Worm (Caenorhabditis elegans): ENCODE measurements around the gene D2062.1.
"Not testable (repeated sequence)": the region's sequence is repeated elsewhere in the genome, so short reads cannot be mapped to it uniquely, and the experiment has no call there.

The D2062.1 gene

ce11 chrII:2649539-2649938 is 18.3 kb downstream of the D2062.1 start, which contains the start of the genes F22E5.13 and F22E5.6:
F22E5.13 (minus strand) TSS chrII:2649639.
F22E5.6 (plus strand) TSS chrII:2649835.
- no peak for TF ChIP-seq dao-5 (tag; optimal IDR thresholded peaks at IDR 0.05)
- TF ChIP-seq him-1 (tag; optimal IDR thresholded peaks at IDR 0.05), result no peak
- no peak for TF ChIP-seq W03F9.2 (tag; optimal IDR thresholded peaks at IDR 0.05)

ce11 chrII:2656606-2657005 is 25.3 kb downstream of the D2062.1 start, which contains the start of gene sri-47:
sri-47 (plus strand) TSS chrII:2656906.
- TF ChIP-seq him-1 (tag; optimal IDR thresholded peaks at IDR 0.05), result no peak
- TF ChIP-seq W03F9.2 (tag; optimal IDR thresholded peaks at IDR 0.05), result no peak
- TF ChIP-seq dao-5 (tag; optimal IDR thresholded peaks at IDR 0.05), result no peak

DNA sequence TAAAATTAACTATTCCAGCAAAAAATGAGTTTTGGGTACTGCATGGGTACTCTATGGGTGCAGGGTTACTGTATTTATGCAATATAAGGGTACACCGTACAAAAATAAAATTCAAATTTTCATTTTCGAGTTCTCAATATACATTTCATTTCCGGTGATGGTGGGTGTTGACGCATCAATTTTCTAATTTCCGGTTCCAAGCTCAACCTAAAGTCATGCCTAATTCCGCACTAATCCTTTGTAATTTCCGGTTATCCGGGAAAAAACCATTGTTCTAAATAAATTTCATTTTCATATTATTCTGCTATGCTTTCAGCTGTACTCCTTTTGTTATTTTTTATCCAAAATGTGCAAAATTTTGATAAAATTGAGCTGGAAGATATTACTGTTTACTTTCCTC is 28.1 kb downstream of the D2062.1 start, which contains the start of gene gcy-21:
Gene gcy-21, plus strand, starts transcription at position 301 of the 400 bp plus-strand sequence.
- TF ChIP-seq W03F9.2 (tag; optimal IDR thresholded peaks at IDR 0.05), result no peak
- TF ChIP-seq dao-5 (tag; optimal IDR thresholded peaks at IDR 0.05), result no peak
- no peak for TF ChIP-seq him-1 (tag; optimal IDR thresholded peaks at IDR 0.05)

- not testable (repeated sequence) for TF ChIP-seq him-1, dao-5, W03F9.2 (tag; optimal IDR thresholded peaks at IDR 0.05)
Measured at ce11 chrII:2665081-2665480, 33.8 kb downstream of the D2062.1 start, which contains the start of gene F22E5.2. F22E5.2 (plus strand) TSS chrII:2665381.

DNA sequence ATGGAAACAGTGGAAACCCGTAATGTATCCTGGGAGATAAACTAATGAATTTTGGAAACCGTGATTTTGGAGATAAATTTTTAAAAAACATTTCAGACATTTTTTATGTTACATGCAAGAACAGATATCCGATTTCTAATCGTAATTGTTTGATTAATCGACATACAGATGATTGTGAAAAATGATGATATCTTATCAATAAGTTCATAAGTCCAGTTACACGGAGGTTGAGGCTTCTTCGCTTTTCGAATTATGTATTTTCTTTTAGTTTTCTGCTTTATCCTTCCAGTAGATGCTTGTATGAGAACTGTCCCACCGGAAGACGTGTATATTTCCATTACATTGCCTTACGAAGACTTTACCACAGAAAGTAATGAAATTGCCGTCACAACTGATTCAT is 34.3 kb downstream of the D2062.1 start, which contains the start of gene F22E5.22:
Gene F22E5.22, plus strand, starts transcription at position 301 of the 400 bp plus-strand sequence.
- TF ChIP-seq him-1 (tag; optimal IDR thresholded peaks at IDR 0.05), result no peak
- TF ChIP-seq dao-5 (tag; optimal IDR thresholded peaks at IDR 0.05), result no peak
- TF ChIP-seq W03F9.2 (tag; optimal IDR thresholded peaks at IDR 0.05), result no peak

DNA sequence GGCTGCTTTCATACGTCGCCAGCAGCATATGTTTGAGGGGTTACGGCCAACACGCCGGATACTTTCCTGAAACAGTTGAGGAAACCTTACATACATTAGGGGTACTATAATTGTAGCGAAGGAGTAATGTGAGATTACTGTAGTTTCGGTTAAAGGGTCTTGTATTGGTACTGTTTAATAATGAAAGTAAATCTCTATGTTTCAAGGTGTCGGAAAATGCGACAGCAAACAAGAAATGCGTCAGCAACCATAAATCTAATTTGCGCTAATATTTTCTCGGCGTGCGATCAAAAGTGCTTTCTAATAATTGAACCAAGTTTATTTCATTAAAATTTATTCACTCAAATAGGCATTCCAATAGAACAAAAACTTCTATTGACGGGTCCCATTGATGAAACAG is 41.1 kb downstream of the D2062.1 start, which contains the start of gene sri-57:
Gene sri-57, minus strand, starts transcription at position 101 of the 400 bp plus-strand sequence.
- not testable (repeated sequence) for TF ChIP-seq him-1, W03F9.2, dao-5 (tag; optimal IDR thresholded peaks at IDR 0.05)

ce11 chrII:2673534-2673933 is 42.3 kb downstream of the D2062.1 start, which contains the start of the genes F22E5.20 and F22E5.1:
F22E5.20 (minus strand) TSS chrII:2673634.
F22E5.1 (plus strand) TSS chrII:2673775.
- TF ChIP-seq W03F9.2, him-1, dao-5 (tag; optimal IDR thresholded peaks at IDR 0.05): not testable (repeated sequence)

ce11 chrII:2677534-2678168 is 46.4 kb downstream of the D2062.1 start, which contains the start of gene F22E5.17:
F22E5.17 (plus strand) TSS chrII:2678041.
- TF ChIP-seq him-1 (tag; optimal IDR thresholded peaks at IDR 0.05) (no peak), dao-5 (tag; optimal IDR thresholded peaks at IDR 0.05) (no peak), W03F9.2 (tag; optimal IDR thresholded peaks at IDR 0.05) (no peak)

DNA sequence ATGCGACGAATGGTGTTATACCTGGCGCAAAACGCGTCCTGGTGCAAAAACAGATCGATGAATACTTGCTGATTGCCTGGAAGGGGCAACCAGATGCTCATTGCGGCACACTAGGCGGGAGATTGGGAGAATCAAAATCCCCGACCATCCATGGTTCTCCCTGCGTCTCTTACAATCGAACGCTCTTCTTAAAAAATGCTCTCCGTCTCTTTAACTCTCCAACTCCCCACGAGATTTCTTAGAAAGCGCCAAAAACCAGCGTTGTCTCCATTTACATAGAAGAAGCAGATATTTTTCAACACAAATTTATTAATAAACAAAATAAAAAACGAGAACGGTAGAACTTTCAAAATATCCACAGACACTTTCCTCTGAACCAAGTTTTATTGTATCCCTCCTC is 49.8 kb downstream of the D2062.1 start, which contains the start of gene F34D6.1:
Gene F34D6.1, minus strand, starts transcription at position 101 of the 400 bp plus-strand sequence.
- TF ChIP-seq dao-5 (tag; optimal IDR thresholded peaks at IDR 0.05) (no peak), W03F9.2 (tag; optimal IDR thresholded peaks at IDR 0.05) (no peak), him-1 (tag; optimal IDR thresholded peaks at IDR 0.05) (no peak)

All from whole organism, L4/young adult.